Fruit fly (Drosophila melanogaster): ENCODE data around the gene Dcps.

The Dcps gene

dm6 chr3R:5754594-5754993 lies at the start of gene Dcps:
TSS of gene Dcps (minus strand) at chr3R:5754774.
- no peak for TF ChIP-seq noc (tag; optimal IDR thresholded peaks at IDR 0.05)

dm6 chr3R:5801703-5802436 lies 47.3 kb upstream of the Dcps start, which contains the start of gene CG11000:
TSS of gene CG11000 (plus strand) at chr3R:5802328.
- TF ChIP-seq noc (tag; optimal IDR thresholded peaks at IDR 0.05) = no peak

- no peak for TF ChIP-seq noc (tag; optimal IDR thresholded peaks at IDR 0.05)
Measured at dm6 chr3R:5797709-5798108, 43.1 kb upstream of the Dcps start.

- no peak for TF ChIP-seq noc (tag; optimal IDR thresholded peaks at IDR 0.05)
Measured at dm6 chr3R:5794267-5795089, 39.9 kb upstream of the Dcps start, which contains the start of the genes PSMG1 and CG10979. TSS of gene PSMG1 (minus strand) at chr3R:5794317. TSS of gene CG10979 (plus strand) at chr3R:5794705.

- peak; percentile 99 for TF ChIP-seq noc (tag; optimal IDR thresholded peaks at IDR 0.05)
Measured at dm6 chr3R:5791497-5791896, 36.9 kb upstream of the Dcps start, which contains the start of gene Hpf1. TSS of gene Hpf1 (plus strand) at chr3R:5791879.

dm6 chr3R:5789025-5789953 lies 34.7 kb upstream of the Dcps start, which contains the start of the genes Hat1 and Rpn5:
TSS of gene Hat1 (minus strand) at chr3R:5789384.
TSS of gene Rpn5 (plus strand) at chr3R:5789493.
- peak; percentile 88 for TF ChIP-seq noc (tag; optimal IDR thresholded peaks at IDR 0.05)

dm6 chr3R:5781462-5781861 lies 26.9 kb upstream of the Dcps start, which contains the start of gene kat-60L1:
TSS of gene kat-60L1 (plus strand) at chr3R:5781762.
- TF ChIP-seq noc (tag; optimal IDR thresholded peaks at IDR 0.05) = no peak

- TF ChIP-seq noc (tag; optimal IDR thresholded peaks at IDR 0.05) = no peak
Measured at dm6 chr3R:5780976-5781375, 26.4 kb upstream of the Dcps start, which contains the start of gene CG2082. TSS of gene CG2082 (minus strand) at chr3R:5781076.

- no peak for TF ChIP-seq noc (tag; optimal IDR thresholded peaks at IDR 0.05)
Measured at dm6 chr3R:5778731-5779593, 24.4 kb upstream of the Dcps start, which contains the start of gene jagn. TSS of gene jagn (plus strand) at chr3R:5779315.

dm6 chr3R:5772433-5772832 lies 17.9 kb upstream of the Dcps start:
- TF ChIP-seq noc (tag; optimal IDR thresholded peaks at IDR 0.05) = no peak

dm6 chr3R:5771614-5772202 lies 17.1 kb upstream of the Dcps start:
- no peak for TF ChIP-seq noc (tag; optimal IDR thresholded peaks at IDR 0.05)

- no peak for TF ChIP-seq noc (tag; optimal IDR thresholded peaks at IDR 0.05)
Measured at dm6 chr3R:5760980-5761379, 6.4 kb upstream of the Dcps start.

dm6 chr3R:5758624-5759209 lies 4.1 kb upstream of the Dcps start, which contains the start of gene Sec8:
TSS of gene Sec8 (minus strand) at chr3R:5758997.
- TF ChIP-seq noc (tag; optimal IDR thresholded peaks at IDR 0.05) = no peak
